Worm (Caenorhabditis elegans): ENCODE measurements around the gene C10A4.1.

Gene C10A4.1

ce11 chrX:7424813-7425212 is 8.6 kb downstream of the C10A4.1 start, which contains the start of gene mnm-2:
mnm-2 (minus strand) TSS chrX:7424913.
- TF ChIP-seq aly-2 (tag; optimal IDR thresholded peaks at IDR 0.05) (no peak), fos-1 (tag; optimal IDR thresholded peaks at IDR 0.05) (no peak), elt-3 (tag; optimal IDR thresholded peaks at IDR 0.05) (no peak), egl-27 (tag; optimal IDR thresholded peaks at IDR 0.05) (no peak), pha-4 (tag; optimal IDR thresholded peaks at IDR 0.05) (no peak), daf-12 (tag; optimal IDR thresholded peaks at IDR 0.05) (no peak), lin-15B (tag; optimal IDR thresholded peaks at IDR 0.05) (no peak), nhr-237 (tag; optimal IDR thresholded peaks at IDR 0.05) (no peak), nhr-25 (tag; optimal IDR thresholded peaks at IDR 0.05) (no peak), fkh-2 (tag; optimal IDR thresholded peaks at IDR 0.05) (no peak), nhr-76 (tag; optimal IDR thresholded peaks at IDR 0.05) (no peak), nhr-11 (tag; optimal IDR thresholded peaks at IDR 0.05) (no peak)

- TF ChIP-seq nhr-23 (tag; optimal IDR thresholded peaks at IDR 0.05), result peak; percentile 20
- no peak for TF ChIP-seq nhr-28 (tag; optimal IDR thresholded peaks at IDR 0.05)
- TF ChIP-seq nhr-12 (tag; optimal IDR thresholded peaks at IDR 0.05), result no peak
- TF ChIP-seq fkh-10 (GFP tag; optimal IDR thresholded peaks at IDR 0.05), result no peak
- TF ChIP-seq nhr-25 (tag; optimal IDR thresholded peaks at IDR 0.05), result peak; percentile 54
- no peak for TF ChIP-seq elt-2 (tag; optimal IDR thresholded peaks at IDR 0.05)
- peak; percentile 31 for TF ChIP-seq hmg-11 (tag; optimal IDR thresholded peaks at IDR 0.05)
Measured at ce11 chrX:7430483-7430882, 14.3 kb downstream of the C10A4.1 start.

ce11 chrX:7431165-7431564 is 15.0 kb downstream of the C10A4.1 start, which contains the start of gene clc-2:
clc-2 (plus strand) TSS chrX:7431465.
- TF ChIP-seq lin-15B (tag; optimal IDR thresholded peaks at IDR 0.05), result no peak
- TF ChIP-seq skn-1 (tag; optimal IDR thresholded peaks at IDR 0.05), result no peak
- TF ChIP-seq elt-2 (tag; optimal IDR thresholded peaks at IDR 0.05), result no peak
- TF ChIP-seq nhr-23 (tag; optimal IDR thresholded peaks at IDR 0.05), result no peak
- no peak for TF ChIP-seq fos-1 (tag; optimal IDR thresholded peaks at IDR 0.05)
- TF ChIP-seq zag-1 (tag; optimal IDR thresholded peaks at IDR 0.05), result no peak
- TF ChIP-seq jun-1 (tag; optimal IDR thresholded peaks at IDR 0.05), result no peak
- TF ChIP-seq tbx-2 (tag; optimal IDR thresholded peaks at IDR 0.05), result no peak

- TF ChIP-seq ceh-28 (tag; optimal IDR thresholded peaks at IDR 0.05) (no peak), eor-1 (tag; optimal IDR thresholded peaks at IDR 0.05) (no peak), ceh-82 (tag; optimal IDR thresholded peaks at IDR 0.05) (no peak), lsy-12 (tag; optimal IDR thresholded peaks at IDR 0.05) (no peak), zag-1 (tag; optimal IDR thresholded peaks at IDR 0.05) (no peak), elt-1 (tag; optimal IDR thresholded peaks at IDR 0.05) (no peak), snpc-4 (tag; optimal IDR thresholded peaks at IDR 0.05) (no peak), nhr-12 (tag; optimal IDR thresholded peaks at IDR 0.05) (no peak), nhr-237 (tag; optimal IDR thresholded peaks at IDR 0.05) (no peak), jun-1 (tag; optimal IDR thresholded peaks at IDR 0.05) (no peak), egl-5 (tag; optimal IDR thresholded peaks at IDR 0.05) (no peak), egl-27 (tag; optimal IDR thresholded peaks at IDR 0.05) (no peak), ama-1 (optimal IDR thresholded peaks at IDR 0.05) (no peak), elt-2 (tag; optimal IDR thresholded peaks at IDR 0.05) (no peak), nhr-76 (tag; optimal IDR thresholded peaks at IDR 0.05) (no peak), nhr-28 (tag; optimal IDR thresholded peaks at IDR 0.05) (no peak), pqm-1 (tag; optimal IDR thresholded peaks at IDR 0.05) (no peak)
Measured at ce11 chrX:7433269-7433668, 17.1 kb downstream of the C10A4.1 start, which contains the start of gene clc-5. clc-5 (plus strand) TSS chrX:7433569.

- TF ChIP-seq tbx-2 (tag; optimal IDR thresholded peaks at IDR 0.05) (no peak), jun-1 (tag; optimal IDR thresholded peaks at IDR 0.05) (peak; percentile 6)
Measured at ce11 chrX:7436912-7437311, 20.7 kb downstream of the C10A4.1 start.

ce11 chrX:7437949-7438348 is 21.8 kb downstream of the C10A4.1 start, which contains the start of gene C01C10.2:
C01C10.2 (minus strand) TSS chrX:7438118.
- TF ChIP-seq hmg-11 (tag; optimal IDR thresholded peaks at IDR 0.05) (no peak), lsy-12 (tag; optimal IDR thresholded peaks at IDR 0.05) (no peak), ceh-16 (tag; optimal IDR thresholded peaks at IDR 0.05) (no peak), eor-1 (tag; optimal IDR thresholded peaks at IDR 0.05) (no peak), fkh-2 (tag; optimal IDR thresholded peaks at IDR 0.05) (no peak), lin-15B (tag; optimal IDR thresholded peaks at IDR 0.05) (no peak), mml-1 (tag; optimal IDR thresholded peaks at IDR 0.05) (no peak), nhr-25 (tag; optimal IDR thresholded peaks at IDR 0.05) (peak; percentile 46), egl-5 (tag; optimal IDR thresholded peaks at IDR 0.05) (peak; percentile 2), nhr-12 (tag; optimal IDR thresholded peaks at IDR 0.05) (no peak), unc-39 (tag; optimal IDR thresholded peaks at IDR 0.05) (no peak), jun-1 (tag; optimal IDR thresholded peaks at IDR 0.05) (no peak), zag-1 (tag; optimal IDR thresholded peaks at IDR 0.05) (no peak), R02D3.7 (tag; optimal IDR thresholded peaks at IDR 0.05) (no peak), ztf-4 (tag; optimal IDR thresholded peaks at IDR 0.05) (no peak), nhr-77 (tag; optimal IDR thresholded peaks at IDR 0.05) (no peak), nhr-28 (tag; optimal IDR thresholded peaks at IDR 0.05) (no peak), aly-2 (tag; optimal IDR thresholded peaks at IDR 0.05) (no peak), nhr-23 (tag; optimal IDR thresholded peaks at IDR 0.05) (no peak), ama-1 (optimal IDR thresholded peaks at IDR 0.05) (no peak), sea-2 (GFP tag; optimal IDR thresholded peaks at IDR 0.05) (no peak), ztf-11 (tag; optimal IDR thresholded peaks at IDR 0.05) (no peak), nhr-237 (tag; optimal IDR thresholded peaks at IDR 0.05) (no peak), unc-62 (GFP tag; optimal IDR thresholded peaks at IDR 0.05) (no peak), nfya-1 (tag; optimal IDR thresholded peaks at IDR 0.05; ENCODE audit: insufficient read depth) (peak; percentile 39), lin-39 (tag; optimal IDR thresholded peaks at IDR 0.05) (no peak)

All from whole organism, L3 larva.